Fruit fly (Drosophila melanogaster) whole organism, pupa: ENCODE measurements around the gene CG31098.

ENCODE experiments used
- CG10348 ChIP-seq: fragments of 200-800 bp; sonication (Bioruptor generic); IDR thresholded peaks from 2 replicates; pipeline ENCODE4 v1.3.6; 2022; ENCODE audit warnings: missing biosample characterization, missing genetic modification characterization
- Pif1B ChIP-seq: fragments of 200-800 bp; sonication (Bioruptor generic); optimal IDR thresholded peaks from 3 replicates; lab custom pipeline; 2016; ENCODE audit warnings: missing biosample characterization, missing genetic modification characterization
- Snoo ChIP-seq: fragments of 200-800 bp; sonication (Bioruptor generic); optimal IDR thresholded peaks from 3 replicates; lab custom pipeline; 2017; ENCODE audit warnings: missing biosample characterization, mild to moderate bottlenecking, missing genetic modification characterization, inconsistent platforms
- rn ChIP-seq: fragments of 200-800 bp; sonication (Bioruptor generic); IDR thresholded peaks from 2 replicates; pipeline ENCODE4 v1.3.6; 2022; ENCODE audit warnings: missing biosample characterization, missing genetic modification characterization

DNA sequence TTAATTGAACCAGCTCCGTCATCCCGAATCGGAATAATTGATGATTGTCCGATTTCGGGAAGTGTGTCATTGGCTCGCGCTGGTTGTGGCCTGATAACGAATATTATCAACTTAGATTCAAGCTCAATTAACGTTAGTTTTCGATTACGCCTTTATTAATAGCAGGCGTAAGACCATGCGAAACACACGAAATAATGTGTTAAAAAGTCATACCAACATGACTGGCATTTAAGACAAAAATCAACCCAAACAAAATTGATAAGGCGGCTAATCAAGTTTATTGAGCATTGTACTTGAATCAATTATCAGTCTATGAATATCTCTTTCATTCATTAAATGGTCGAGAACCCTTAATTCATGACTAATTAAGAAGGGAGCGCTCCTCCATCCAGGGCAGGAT is 16.4 kb upstream of the CG31098 start:
- TF ChIP-seq CG10348 (no peak), rn (GFP tag; lab: Robert Waterston, UW) (no peak), Snoo (tag; lab: Kevin White, UChicago) (no peak), Pif1B (no peak)
